Fruit fly (Drosophila melanogaster) whole organism, embryonic: ENCODE results near the gene mtsh.

Experiments
- Abd-B ChIP-seq: fragments of 200-800 bp; sonication (Bioruptor generic); optimal IDR thresholded peaks from 2 replicates; lab custom pipeline; 2018; ENCODE audit warnings: missing biosample characterization, mild to moderate bottlenecking, missing genetic modification characterization, moderate library complexity
- Adf1 ChIP-seq: fragments of 200-800 bp; sonication (Bioruptor generic); IDR thresholded peaks from 2 replicates; pipeline ENCODE4 v1.3.6; 2022; ENCODE audit warnings: missing biosample characterization, missing genetic modification characterization
- C15 ChIP-seq: fragments of 200-800 bp; sonication (Bioruptor generic); IDR thresholded peaks from 3 replicates; pipeline ENCODE4 v1.3.6; 2022; ENCODE audit warnings: missing biosample characterization, missing genetic modification characterization
- CG11093 ChIP-seq: fragments of 200-800 bp; sonication (Bioruptor generic); IDR thresholded peaks from 3 replicates; pipeline ENCODE4 v1.3.6; 2022; ENCODE audit warnings: missing biosample characterization, missing genetic modification characterization
- CG12236 ChIP-seq: fragments of 200-800 bp; sonication (Bioruptor generic); optimal IDR thresholded peaks from 2 replicates; lab custom pipeline; 2016; ENCODE audit warnings: missing biosample characterization, missing genetic modification characterization
- CG13296 ChIP-seq: fragments of 200-800 bp; sonication (Bioruptor generic); optimal IDR thresholded peaks from 3 replicates; lab custom pipeline; 2018; ENCODE audit warnings: missing biosample characterization, mild to moderate bottlenecking, missing genetic modification characterization
- CG14441 ChIP-seq: fragments of 200-800 bp; sonication (Bioruptor generic); IDR thresholded peaks from 2 replicates; pipeline ENCODE4 v1.3.6; 2022; ENCODE audit warnings: missing biosample characterization, missing genetic modification characterization
- CG14667 ChIP-seq: fragments of 200-800 bp; sonication (Bioruptor generic); IDR thresholded peaks from 2 replicates; pipeline ENCODE4 v1.3.6; 2022; ENCODE audit warnings: missing biosample characterization, missing genetic modification characterization
- CG15601 ChIP-seq: fragments of 200-800 bp; sonication (Bioruptor generic); optimal IDR thresholded peaks from 3 replicates; lab custom pipeline; 2019; ENCODE audit warnings: missing biosample characterization, mild to moderate bottlenecking, missing genetic modification characterization, moderate library complexity
- CG18599 ChIP-seq: fragments of 200-800 bp; sonication (Bioruptor generic); optimal IDR thresholded peaks from 3 replicates; lab custom pipeline; 2017; ENCODE audit warnings: missing biosample characterization, missing genetic modification characterization, mild to moderate bottlenecking, moderate library complexity, missing genetic modification reagents
- CG34224 ChIP-seq: fragments of 200-800 bp; sonication (Bioruptor generic); IDR thresholded peaks from 3 replicates; pipeline ENCODE4 v1.3.6; 2022; ENCODE audit warnings: missing biosample characterization, missing genetic modification characterization; ENCODE audit not compliant: partially characterized antibody
- CG7372 ChIP-seq: fragments of 200-800 bp; sonication (Bioruptor generic); IDR thresholded peaks from 2 replicates; pipeline ENCODE4 v1.3.6; 2022; ENCODE audit warnings: missing biosample characterization, missing genetic modification characterization
- CG8924 ChIP-seq: fragments of 200-800 bp; optimal IDR thresholded peaks from 3 replicates; lab custom pipeline; 2019; ENCODE audit warnings: missing biosample characterization, mild to moderate bottlenecking, missing genetic modification characterization, moderate library complexity
- CG9876 ChIP-seq: fragments of 200-800 bp; sonication (Bioruptor generic); optimal IDR thresholded peaks from 2 replicates; lab custom pipeline; 2016; ENCODE audit warnings: missing biosample characterization, missing genetic modification characterization
- D19A ChIP-seq: fragments of 200-800 bp; optimal IDR thresholded peaks from 3 replicates; lab custom pipeline; 2019; ENCODE audit warnings: missing biosample characterization, mild to moderate bottlenecking, missing genetic modification characterization, moderate library complexity
- Deaf1 ChIP-seq: fragments of 200-800 bp; optimal IDR thresholded peaks from 3 replicates; lab custom pipeline; 2019; ENCODE audit warnings: missing biosample characterization, mild to moderate bottlenecking, missing genetic modification characterization, moderate library complexity
- E2f1 ChIP-seq: fragments of 200-800 bp; sonication (Bioruptor generic); IDR thresholded peaks from 2 replicates; pipeline ENCODE4 v1.3.6; 2022; ENCODE audit warnings: missing biosample characterization, missing genetic modification characterization
- GATAe ChIP-seq: fragments of 200-800 bp; sonication (Bioruptor generic); conservative IDR thresholded peaks from 2 replicates; pipeline ENCODE4 v1.3.6; 2022; ENCODE audit warnings: missing biosample characterization, missing genetic modification characterization
- Gug ChIP-seq: fragments of 200-800 bp; sonication (Bioruptor generic); IDR thresholded peaks from 4 replicates; pipeline ENCODE4 v1.3.6; 2022; ENCODE audit warnings: missing biosample characterization, missing genetic modification characterization
- HLHmδ ChIP-seq: fragments of 200-800 bp; sonication (Bioruptor generic); optimal IDR thresholded peaks from 2 replicates; lab custom pipeline; 2018; ENCODE audit warnings: missing biosample characterization, mild to moderate bottlenecking, missing genetic modification characterization, moderate library complexity
- Hr39 ChIP-seq: fragments of >200 bp; optimal IDR thresholded peaks from 2 replicates; lab custom pipeline; 2017
- Hr78 ChIP-seq, 2 experiments: fragments of 200-800 bp in 1 of 2; fragments of >200 bp in 1 of 2; sonication (Bioruptor generic) in 1 of 2; optimal IDR thresholded peaks; 2 replicates each; lab custom pipeline; 2017 to 2019; ENCODE audit warnings: missing biosample characterization in 2 of 2, missing genetic modification characterization in 2 of 2, mild to moderate bottlenecking in 1 of 2, moderate library complexity in 1 of 2
- Med ChIP-seq: fragments of 200-800 bp; sonication (Bioruptor generic); peaks from one replicate; lab custom pipeline; 2016; ENCODE audit warnings: missing biosample characterization, missing genetic modification characterization, mild to moderate bottlenecking, inconsistent platforms, moderate library complexity
- Nf-YC ChIP-seq: fragments of 200-800 bp; optimal IDR thresholded peaks from 3 replicates; lab custom pipeline; 2019; ENCODE audit warnings: missing biosample characterization, mild to moderate bottlenecking, missing genetic modification characterization, moderate library complexity
- Oaz ChIP-seq: fragments of 200-800 bp; sonication (Bioruptor generic); IDR thresholded peaks from 2 replicates; pipeline ENCODE4 v1.3.6; 2022; ENCODE audit warnings: missing biosample characterization, missing genetic modification characterization
- Poxn ChIP-seq: fragments of 200-800 bp; sonication (Bioruptor generic); IDR thresholded peaks from 2 replicates; pipeline ENCODE4 v1.3.6; 2022; ENCODE audit warnings: missing biosample characterization, missing genetic modification characterization
- Rfx ChIP-seq: fragments of 200-800 bp; sonication (Bioruptor generic); IDR thresholded peaks from 2 replicates; pipeline ENCODE4 v1.3.6; 2022; ENCODE audit warnings: missing biosample characterization, missing genetic modification characterization
- Sry-δ ChIP-seq: fragments of 200-800 bp; sonication (Bioruptor generic); optimal IDR thresholded peaks from 2 replicates; lab custom pipeline; 2016; ENCODE audit warnings: missing biosample characterization, missing genetic modification characterization
- Trl ChIP-seq, 3 experiments: fragments of >200 bp in 2 of 3; fragments of 200-800 bp in 1 of 3; sonication (Bioruptor generic) in 1 of 3; optimal IDR thresholded peaks; 2 replicates in 1 of 3; 3 replicates in 2 of 3; lab custom pipeline; 2016 to 2017; ENCODE audit warnings: missing biosample characterization in 1 of 3, missing genetic modification characterization in 1 of 3
- ab ChIP-seq: fragments of 200-800 bp; sonication (Bioruptor generic); optimal IDR thresholded peaks from 2 replicates; lab custom pipeline; 2016; ENCODE audit warnings: missing biosample characterization, missing genetic modification characterization
- ac ChIP-seq: fragments of 200-800 bp; sonication (Bioruptor generic); optimal IDR thresholded peaks from 3 replicates; lab custom pipeline; 2017; ENCODE audit warnings: missing biosample characterization, mild to moderate bottlenecking, missing genetic modification characterization
- ase ChIP-seq: fragments of 200-800 bp; sonication (Bioruptor generic); IDR thresholded peaks from 3 replicates; pipeline ENCODE4 v1.3.6; 2022; ENCODE audit warnings: missing biosample characterization, missing genetic modification characterization
- ato ChIP-seq: fragments of 200-800 bp; sonication (Bioruptor generic); IDR thresholded peaks from 2 replicates; pipeline ENCODE4 v1.3.6; 2022; ENCODE audit warnings: missing biosample characterization, missing genetic modification characterization; ENCODE audit not compliant: partially characterized antibody
- chinmo ChIP-seq: fragments of 200-800 bp; sonication (Bioruptor generic); IDR thresholded peaks from 4 replicates; pipeline ENCODE4 v1.3.6; 2022; ENCODE audit warnings: missing biosample characterization, missing genetic modification characterization; ENCODE audit not compliant: partially characterized antibody
- corto ChIP-seq: fragments of 200-800 bp; sonication (Bioruptor generic); optimal IDR thresholded peaks from 2 replicates; lab custom pipeline; 2016; ENCODE audit warnings: missing biosample characterization, mild to moderate bottlenecking, missing genetic modification characterization, moderate library complexity
- dmrt99B ChIP-seq: fragments of 200-800 bp; sonication (Bioruptor generic); optimal IDR thresholded peaks from 2 replicates; lab custom pipeline; 2018; ENCODE audit warnings: missing biosample characterization, mild to moderate bottlenecking, missing genetic modification characterization, moderate library complexity
- ewg ChIP-seq: fragments of 200-800 bp; sonication (Bioruptor generic); optimal IDR thresholded peaks from 3 replicates; lab custom pipeline; 2017; ENCODE audit warnings: mild to moderate bottlenecking, missing biosample characterization, missing genetic modification reagents, missing genetic modification characterization
- gem ChIP-seq: fragments of 200-800 bp; sonication (Bioruptor generic); optimal IDR thresholded peaks from 2 replicates; lab custom pipeline; 2019; ENCODE audit warnings: missing biosample characterization, mild to moderate bottlenecking, missing genetic modification characterization, moderate library complexity
- gfzf ChIP-seq: fragments of 200-800 bp; sonication (Bioruptor generic); optimal IDR thresholded peaks from 2 replicates; lab custom pipeline; 2016; ENCODE audit warnings: missing biosample characterization, mild to moderate bottlenecking, missing genetic modification characterization, moderate library complexity
- ham ChIP-seq: fragments of 200-800 bp; sonication (Bioruptor generic); IDR thresholded peaks from 2 replicates; pipeline ENCODE4 v1.3.6; 2022; ENCODE audit warnings: missing biosample characterization, missing genetic modification characterization
- hkb ChIP-seq, 2 experiments: fragments of 200-800 bp in 1 of 2; fragments of >200 bp in 1 of 2; sonication (Bioruptor generic) in 1 of 2; IDR thresholded peaks in 1 of 2; optimal IDR thresholded peaks in 1 of 2; 2 replicates each; pipeline versions ENCODE4 v1.3.6 to Lab custom; 2017 to 2022; ENCODE audit warnings: missing biosample characterization in 1 of 2, missing genetic modification characterization in 1 of 2
- jigr1 ChIP-seq: fragments of 200-800 bp; sonication (Bioruptor generic); IDR thresholded peaks from 3 replicates; pipeline ENCODE4 v1.3.6; 2022; ENCODE audit warnings: missing biosample characterization, missing genetic modification characterization
- oc ChIP-seq: fragments of 200-800 bp; sonication (Bioruptor generic); optimal IDR thresholded peaks from 2 replicates; lab custom pipeline; 2018; ENCODE audit warnings: missing biosample characterization, mild to moderate bottlenecking, missing genetic modification characterization, moderate library complexity
- pb ChIP-seq: fragments of 200-800 bp; sonication (Bioruptor generic); optimal IDR thresholded peaks from 3 replicates; lab custom pipeline; 2016; ENCODE audit warnings: missing biosample characterization, missing genetic modification characterization
- pfk ChIP-seq: fragments of 200-800 bp; sonication (Bioruptor generic); optimal IDR thresholded peaks from 2 replicates; lab custom pipeline; 2018; ENCODE audit warnings: missing biosample characterization, mild to moderate bottlenecking, missing genetic modification characterization, moderate library complexity
- sc ChIP-seq, 3 experiments: fragments of >200 bp in 2 of 3; fragments of 200-800 bp in 1 of 3; sonication (Bioruptor generic) in 1 of 3; optimal IDR thresholded peaks; 2 replicates in 2 of 3; 3 replicates in 1 of 3; lab custom pipeline; 2017; ENCODE audit warnings: mild to moderate bottlenecking in 1 of 3, missing biosample characterization in 1 of 3, missing genetic modification characterization in 1 of 3, missing genetic modification reagents in 1 of 3
- tx ChIP-seq: fragments of 200-800 bp; sonication (Bioruptor generic); optimal IDR thresholded peaks from 2 replicates; lab custom pipeline; 2016; ENCODE audit warnings: missing biosample characterization, missing genetic modification characterization
- wdn ChIP-seq: fragments of 200-800 bp; sonication (Bioruptor generic); IDR thresholded peaks from 2 replicates; pipeline ENCODE4 v1.3.6; 2022; ENCODE audit warnings: missing biosample characterization, missing genetic modification characterization

Gene mtsh

DNA sequence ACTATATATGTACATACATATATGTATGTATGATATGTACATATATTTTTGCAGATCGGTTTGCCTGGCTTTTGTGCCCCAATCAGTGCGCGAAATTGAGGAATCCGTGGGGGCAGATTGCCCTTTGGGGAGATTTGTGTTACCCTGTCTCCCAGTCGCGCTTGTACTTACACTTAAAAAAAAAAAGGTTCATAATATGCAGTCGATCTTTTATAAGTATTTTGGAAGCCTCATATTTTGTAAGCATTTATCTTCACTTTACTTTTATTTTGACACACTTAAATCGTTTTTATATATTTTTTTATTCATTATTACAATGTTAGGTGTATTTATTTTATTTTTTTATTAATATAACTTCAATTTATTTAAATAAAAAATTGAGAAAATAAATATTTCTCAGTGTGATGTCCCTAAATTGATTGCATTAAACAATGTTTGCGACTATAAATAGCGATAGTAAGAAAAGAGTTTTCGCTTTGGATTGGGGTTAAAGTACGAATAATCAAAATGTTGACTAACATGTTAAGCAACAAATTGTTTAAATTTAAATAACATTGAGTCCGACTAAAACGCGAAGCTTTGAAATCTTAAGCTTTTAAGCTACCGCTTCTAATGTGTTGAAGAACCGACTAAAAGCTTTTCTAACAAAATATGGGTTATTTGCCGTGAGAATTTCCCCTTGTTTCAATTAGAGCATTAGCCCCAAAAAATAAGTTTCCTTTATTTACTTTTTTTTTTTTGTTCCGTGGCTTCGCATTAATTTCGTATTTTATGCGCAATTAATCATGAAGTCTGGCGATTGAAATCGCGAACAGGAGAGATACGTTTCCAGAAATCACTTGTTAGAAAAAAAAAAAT is 6.9 kb upstream of the mtsh start (continued):
- TF ChIP-seq corto (no peak), gfzf (GFP tag; lab: Kevin White, UChicago) (no peak), C15 (GFP tag; lab: Robert Waterston, UW) (no peak), pfk (no peak), CG11093 (GFP tag; lab: Robert Waterston, UW) (no peak), gem (tag; lab: Kevin White, UChicago) (peak; percentile 61), ab (GFP tag; lab: Kevin White, UChicago) (no peak), CG34224 (GFP tag; lab: Robert Waterston, UW) (no peak), Hr78 (GFP tag; optimal IDR thresholded peaks at IDR 0.05; lab: Kevin White, UChicago) (no peak), hkb (optimal IDR thresholded peaks at IDR 0.05; lab: Kevin White, UChicago) (no peak), hkb (GFP tag; IDR thresholded peaks at IDR 0.05; lab: Robert Waterston, UW) (no peak), CG18599 (GFP tag; lab: Kevin White, UChicago) (peak; percentile 37), Gug (GFP tag; lab: Robert Waterston, UW) (no peak), CG8924 (peak; percentile 19), CG9876 (GFP tag; lab: Kevin White, UChicago) (no peak), pb (GFP tag; lab: Kevin White, UChicago) (no peak), CG12236 (no peak), CG14667 (GFP tag; lab: Robert Waterston, UW) (no peak), jigr1 (no peak), GATAe (no peak), sc (optimal IDR thresholded peaks at IDR 0.05; lab: Kevin White, UChicago) (no peak), sc (GFP tag; optimal IDR thresholded peaks at IDR 0.05; lab: Kevin White, UChicago) (no peak), ase (GFP tag; lab: Robert Waterston, UW) (no peak), Abd-B (GFP tag; lab: Kevin White, UChicago) (no peak), ham (GFP tag; lab: Robert Waterston, UW) (no peak), Hr39 (lab: Kevin White, UChicago) (no peak), CG15601 (tag; lab: Kevin White, UChicago) (no peak), CG13296 (GFP tag; lab: Kevin White, UChicago) (peak; percentile 28), ato (GFP tag; lab: Robert Waterston, UW) (no peak), tx (GFP tag; lab: Kevin White, UChicago) (no peak), ac (GFP tag; lab: Kevin White, UChicago) (no peak), dmrt99B (tag; lab: Kevin White, UChicago) (peak; percentile 50), D19A (tag; lab: Kevin White, UChicago) (no peak), Adf1 (GFP tag; lab: Robert Waterston, UW) (no peak), HLHmδ (GFP tag; lab: Kevin White, UChicago) (no peak), Rfx (GFP tag; lab: Robert Waterston, UW) (no peak)

DNA sequence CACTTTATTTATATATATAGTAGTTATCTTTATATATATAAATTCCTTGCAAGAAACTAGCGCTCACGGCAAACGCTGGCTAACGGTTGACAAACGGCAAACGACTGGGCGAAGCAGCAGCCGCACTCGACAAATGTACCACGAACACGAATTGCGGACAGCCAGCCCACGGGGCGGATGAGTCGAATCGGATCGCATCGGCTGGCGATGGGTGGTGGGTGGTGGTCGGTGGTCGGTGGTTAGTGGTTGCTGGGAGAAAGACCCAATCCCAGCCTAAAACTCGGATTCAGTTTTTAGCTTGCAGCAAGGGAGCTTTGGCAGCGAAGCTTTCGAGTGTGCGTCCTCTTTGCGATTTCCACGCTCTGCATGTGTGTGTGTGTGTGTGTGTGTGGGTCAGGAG is 5.4 kb upstream of the mtsh start, which contains the start of gene CG7781:
TSS of gene CG7781 (minus strand) at position 260 of the 400 bp plus-strand sequence.
- TF ChIP-seq wdn (0 out of 2 replicates have a peak, but pooled peaks have one; percentile 11), CG18599 (GFP tag; lab: Kevin White, UChicago) (peak; percentile 7), Trl (optimal IDR thresholded peaks at IDR 0.05; lab: Kevin White, UChicago) (peak in 1 of 2 experiments; percentile 9), Trl (GFP tag; optimal IDR thresholded peaks at IDR 0.05; lab: Kevin White, UChicago) (no peak), E2f1 (0 out of 2 replicates have a peak, but pooled peaks have one; percentile 19), ewg (GFP tag; lab: Kevin White, UChicago) (peak; percentile 5), Oaz (GFP tag; lab: Robert Waterston, UW) (no peak), CG14441 (0 out of 2 replicates have a peak, but pooled peaks have one; percentile 29), Nf-YC (tag; lab: Kevin White, UChicago) (peak; percentile 7), Sry-δ (no peak), oc (tag; lab: Kevin White, UChicago) (no peak), Poxn (GFP tag; lab: Robert Waterston, UW) (no peak), chinmo (GFP tag; lab: Robert Waterston, UW) (peak; percentile 77; the same call in 1 of the 4 replicates), Deaf1 (peak; percentile 91), CG7372 (GFP tag; lab: Robert Waterston, UW) (0 out of 2 replicates have a peak, but pooled peaks have one; percentile 40), Med (GFP tag; lab: Kevin White, UChicago) (peak; percentile 70)
